Comparison of ENCODE assay signal across 2 fruit fly cellular contexts in the genomic region with DNA sequence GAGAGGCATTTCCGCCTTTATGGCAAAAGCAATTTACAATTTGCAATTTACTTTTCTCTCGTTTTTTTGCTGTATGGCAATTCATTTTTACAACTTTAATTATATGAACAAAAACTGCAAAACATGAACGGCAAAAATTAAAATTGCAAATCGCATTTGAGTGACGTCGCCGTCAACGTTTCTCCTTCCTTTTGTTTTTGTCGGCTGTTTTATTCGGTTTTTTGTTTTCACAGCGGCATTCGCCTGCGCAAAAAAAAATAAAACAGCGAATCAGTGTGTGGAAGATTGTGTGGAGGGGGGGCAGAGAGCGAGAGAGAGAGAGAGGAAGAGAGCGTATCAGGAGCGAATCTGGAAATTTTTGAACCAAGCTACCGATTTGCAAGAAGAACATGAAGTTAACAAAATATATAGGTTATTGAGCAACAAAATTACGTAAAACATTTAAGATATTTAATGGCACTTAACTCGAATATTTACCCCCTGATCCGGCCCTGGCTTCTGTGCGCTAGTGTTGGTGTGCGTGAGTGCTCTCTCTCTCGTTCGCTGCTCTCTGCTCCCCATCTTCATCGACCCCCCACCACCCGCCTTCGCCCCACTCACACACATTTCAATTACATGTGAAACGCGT.
TF ChIP-seq lines count a peak whose summit lies in the region.

No protein-coding gene starts in this region.

TF ChIP-seq in whole organism, embryonic, 481 proteins besides CTCF, POLR2A, EP300 and RAD21 (continued from another document and continues in another):
- TF ChIP-seq HLH54F (GFP tag; optimal IDR thresholded peaks at IDR 0.05; lab: Kevin White, UChicago), result peak; percentile 99
- TF ChIP-seq CG8478 (optimal IDR thresholded peaks at IDR 0.05; lab: Kevin White, UChicago), result no peak
- TF ChIP-seq maf-S (GFP tag; optimal IDR thresholded peaks at IDR 0.05; lab: Kevin White, UChicago), result peak; percentile 99
- peak; percentile 100 for TF ChIP-seq CG14441 (GFP tag; IDR thresholded peaks at IDR 0.05; lab: Robert Waterston, UW)
- TF ChIP-seq rib (GFP tag; IDR thresholded peaks at IDR 0.05; lab: Robert Waterston, UW), result peak; percentile 100
- TF ChIP-seq CG16779 (GFP tag; IDR thresholded peaks at IDR 0.05; lab: Robert Waterston, UW), result peak; percentile 99
- peak; percentile 100 for TF ChIP-seq Med (GFP tag; lab: Kevin White, UChicago)
- TF ChIP-seq pros (GFP tag; optimal IDR thresholded peaks at IDR 0.05; lab: Kevin White, UChicago), result peak; percentile 24
- peak; percentile 99 for TF ChIP-seq CG17359 (tag; optimal IDR thresholded peaks at IDR 0.05; lab: Kevin White, UChicago)
- TF ChIP-seq CG32767 (GFP tag; IDR thresholded peaks at IDR 0.05; lab: Robert Waterston, UW), result peak; percentile 98
- peak; percentile 45 for TF ChIP-seq pzg (GFP tag; optimal IDR thresholded peaks at IDR 0.05; lab: Kevin White, UChicago)
- TF ChIP-seq jigr1 (GFP tag; IDR thresholded peaks at IDR 0.05; lab: Robert Waterston, UW), result peak; percentile 98
- TF ChIP-seq unc-4 (GFP tag; IDR thresholded peaks at IDR 0.05; lab: Robert Waterston, UW; ENCODE audit: partially characterized antibody), result peak; percentile 61
- peak; percentile 98 for TF ChIP-seq lbe (GFP tag; optimal IDR thresholded peaks at IDR 0.05; lab: Kevin White, UChicago)
- peak; percentile 99 for TF ChIP-seq so (GFP tag; IDR thresholded peaks at IDR 0.05; lab: Robert Waterston, UW)
- TF ChIP-seq fd3F (GFP tag; optimal IDR thresholded peaks at IDR 0.05; lab: Kevin White, UChicago), result peak; percentile 98
- TF ChIP-seq sim (GFP tag; IDR thresholded peaks at IDR 0.05; lab: Robert Waterston, UW), result peak; percentile 95
- TF ChIP-seq CG17385 (GFP tag; optimal IDR thresholded peaks at IDR 0.05; lab: Kevin White, UChicago), result peak; percentile 96
- TF ChIP-seq Awh (GFP tag; IDR thresholded peaks at IDR 0.05; lab: Robert Waterston, UW), result peak; percentile 99
- TF ChIP-seq CG15269 (tag; optimal IDR thresholded peaks at IDR 0.05; lab: Kevin White, UChicago), result peak; percentile 99
- TF ChIP-seq al (GFP tag; IDR thresholded peaks at IDR 0.05; lab: Robert Waterston, UW), result peak; percentile 99
- TF ChIP-seq Deaf1 (tag; optimal IDR thresholded peaks at IDR 0.05; lab: Kevin White, UChicago), result peak; percentile 85
- peak; percentile 83 for TF ChIP-seq ac (GFP tag; optimal IDR thresholded peaks at IDR 0.05; lab: Kevin White, UChicago)
- no peak for TF ChIP-seq zen2 (GFP tag; IDR thresholded peaks at IDR 0.05; lab: Robert Waterston, UW; ENCODE audit: partially characterized antibody)
- TF ChIP-seq CoRest (tag; optimal IDR thresholded peaks at IDR 0.05; lab: Kevin White, UChicago), result peak; percentile 99
- TF ChIP-seq CG4730 (GFP tag; IDR thresholded peaks at IDR 0.05; lab: Robert Waterston, UW), result peak; percentile 99
- peak; percentile 99 for TF ChIP-seq mirr (GFP tag; optimal IDR thresholded peaks at IDR 0.05; lab: Kevin White, UChicago)
- TF ChIP-seq CG2875 (GFP tag; optimal IDR thresholded peaks at IDR 0.05; lab: Kevin White, UChicago), result peak; percentile 98
- peak; percentile 50 for TF ChIP-seq stwl (tag; optimal IDR thresholded peaks at IDR 0.05; lab: Kevin White, UChicago)
- peak; percentile 95 for TF ChIP-seq Hey (tag; optimal IDR thresholded peaks at IDR 0.05; lab: Kevin White, UChicago)
- TF ChIP-seq CG13296 (GFP tag; optimal IDR thresholded peaks at IDR 0.05; lab: Kevin White, UChicago), result peak; percentile 99
- TF ChIP-seq MBD-R2 (GFP tag; IDR thresholded peaks at IDR 0.05; lab: Robert Waterston, UW), result peak; percentile 99
- no peak for TF ChIP-seq fru (optimal IDR thresholded peaks at IDR 0.05; lab: Kevin White, UChicago)
- peak in 1 of 2 experiments; percentile 95 for TF ChIP-seq eve (GFP tag; optimal IDR thresholded peaks at IDR 0.05; lab: Kevin White, UChicago)
- TF ChIP-seq dmrt11E (tag; optimal IDR thresholded peaks at IDR 0.05; lab: Kevin White, UChicago), result peak; percentile 96
- TF ChIP-seq Rx (GFP tag; IDR thresholded peaks at IDR 0.05; lab: Robert Waterston, UW), result peak; percentile 99
- TF ChIP-seq her (GFP tag; optimal IDR thresholded peaks at IDR 0.05; lab: Kevin White, UChicago), result peak; percentile 97
- peak; percentile 99 for TF ChIP-seq CG30403 (GFP tag; optimal IDR thresholded peaks at IDR 0.05; lab: Kevin White, UChicago)
- peak; percentile 99 for TF ChIP-seq bcd (GFP tag; optimal IDR thresholded peaks at IDR 0.05; lab: Kevin White, UChicago)
- peak; percentile 98 for TF ChIP-seq B-H2 (GFP tag; optimal IDR thresholded peaks at IDR 0.05; lab: Kevin White, UChicago)
- TF ChIP-seq vfl (GFP tag; optimal IDR thresholded peaks at IDR 0.05; lab: Kevin White, UChicago), result peak; percentile 95
- no peak for TF ChIP-seq Sin3A (optimal IDR thresholded peaks at IDR 0.05; lab: Kevin White, UChicago)
- peak; percentile 82 for TF ChIP-seq CG6791 (GFP tag; IDR thresholded peaks at IDR 0.05; lab: Robert Waterston, UW; ENCODE audit: partially characterized antibody)
- peak; percentile 99 for TF ChIP-seq CG6175 (GFP tag; IDR thresholded peaks at IDR 0.05; lab: Robert Waterston, UW)
- peak; percentile 90 for TF ChIP-seq CG42726 (GFP tag; IDR thresholded peaks at IDR 0.05; lab: Robert Waterston, UW; ENCODE audit: partially characterized antibody)
- TF ChIP-seq h (optimal IDR thresholded peaks at IDR 0.05; lab: Kevin White, UChicago), result no peak
- TF ChIP-seq CG11560 (tag; IDR thresholded peaks at IDR 0.05; lab: Robert Waterston, UW), result peak; percentile 95
- TF ChIP-seq scrt (GFP tag; optimal IDR thresholded peaks at IDR 0.05; lab: Kevin White, UChicago), result peak; percentile 97
- peak; percentile 79 for TF ChIP-seq Sry-δ (GFP tag; optimal IDR thresholded peaks at IDR 0.05; lab: Kevin White, UChicago)
- peak; percentile 98 for TF ChIP-seq NK7.1 (GFP tag; optimal IDR thresholded peaks at IDR 0.05; lab: Kevin White, UChicago)
- peak; percentile 97 for TF ChIP-seq dm (GFP tag; optimal IDR thresholded peaks at IDR 0.05; lab: Kevin White, UChicago)
- no peak for TF ChIP-seq Hr39 (optimal IDR thresholded peaks at IDR 0.05; lab: Kevin White, UChicago)
- peak; percentile 96 for TF ChIP-seq sr (GFP tag; IDR thresholded peaks at IDR 0.05; lab: Robert Waterston, UW)
- TF ChIP-seq CG8944 (GFP tag; optimal IDR thresholded peaks at IDR 0.05; lab: Kevin White, UChicago), result peak; percentile 99
- TF ChIP-seq lov (optimal IDR thresholded peaks at IDR 0.05; lab: Kevin White, UChicago), result no peak
- TF ChIP-seq lov (GFP tag; IDR thresholded peaks at IDR 0.05; lab: Robert Waterston, UW), result peak; percentile 99
- TF ChIP-seq Dref (GFP tag; IDR thresholded peaks at IDR 0.05; lab: Robert Waterston, UW), result peak; percentile 55
- peak; percentile 91 for TF ChIP-seq CG15696 (tag; optimal IDR thresholded peaks at IDR 0.05; lab: Kevin White, UChicago)
- TF ChIP-seq CG14710 (tag; optimal IDR thresholded peaks at IDR 0.05; lab: Kevin White, UChicago), result peak; percentile 94
- peak; percentile 99 for TF ChIP-seq CrebB (tag; optimal IDR thresholded peaks at IDR 0.05; lab: Kevin White, UChicago)
- TF ChIP-seq CG13775 (GFP tag; optimal IDR thresholded peaks at IDR 0.05; lab: Kevin White, UChicago), result peak; percentile 96
- peak; percentile 91 for TF ChIP-seq CG10267 (tag; optimal IDR thresholded peaks at IDR 0.05; lab: Kevin White, UChicago)

TF ChIP-seq in whole organism, prepupa, 60 proteins besides CTCF, POLR2A, EP300 and RAD21 (continued from another document):
- TF ChIP-seq fd85E (GFP tag; optimal IDR thresholded peaks at IDR 0.05; lab: Kevin White, UChicago) (peak; percentile 98), Eip93F (GFP tag; optimal IDR thresholded peaks at IDR 0.05; lab: Kevin White, UChicago) (peak; percentile 97), Sox102F (GFP tag; optimal IDR thresholded peaks at IDR 0.05; lab: Kevin White, UChicago) (peak; percentile 99), CG3919 (GFP tag; optimal IDR thresholded peaks at IDR 0.05; lab: Kevin White, UChicago) (peak; percentile 100), fkh (GFP tag; optimal IDR thresholded peaks at IDR 0.05; lab: Kevin White, UChicago) (peak; percentile 93), fd59A (GFP tag; optimal IDR thresholded peaks at IDR 0.05; lab: Kevin White, UChicago) (peak; percentile 99), svp (GFP tag; lab: Kevin White, UChicago) (peak; percentile 100), eg (GFP tag; IDR thresholded peaks at IDR 0.05; lab: Robert Waterston, UW) (peak; percentile 100), Lpt (GFP tag; optimal IDR thresholded peaks at IDR 0.05; lab: Kevin White, UChicago) (peak; percentile 100), CG10631 (GFP tag; optimal IDR thresholded peaks at IDR 0.05; lab: Kevin White, UChicago) (peak; percentile 99), achi (GFP tag; optimal IDR thresholded peaks at IDR 0.05; lab: Kevin White, UChicago) (peak; percentile 99), CG7368 (GFP tag; optimal IDR thresholded peaks at IDR 0.05; lab: Kevin White, UChicago) (peak; percentile 100), CG11294 (GFP tag; IDR thresholded peaks at IDR 0.05; lab: Robert Waterston, UW) (peak; percentile 99), CG3032 (tag; optimal IDR thresholded peaks at IDR 0.05; lab: Kevin White, UChicago) (peak; percentile 99)
TF ChIP-seq in whole organism, prepupa: peak in this region for 60.
